In the genomic region with DNA sequence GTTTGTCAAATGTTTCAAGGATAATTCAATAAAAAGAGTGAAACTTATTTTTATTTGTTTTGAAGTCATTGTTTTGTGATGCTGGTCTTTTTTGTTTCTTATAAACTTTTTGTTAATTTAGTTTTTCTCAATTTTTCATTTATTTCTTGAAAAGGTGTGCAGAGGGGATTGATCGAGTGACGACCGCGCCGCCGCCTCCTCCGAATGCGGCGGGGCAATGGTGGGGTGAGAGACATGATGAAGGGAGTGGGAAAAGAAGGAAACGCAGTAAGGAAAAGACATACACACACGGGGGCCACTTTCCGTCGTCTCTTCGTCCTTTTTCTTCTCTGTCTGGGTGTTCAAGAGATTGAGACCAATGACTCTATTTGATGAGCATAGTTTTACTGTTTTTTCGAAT, we compare ENCODE assay signal across 2 worm cellular contexts.
A peak's percentile ranks its signal among the peaks of the same experiment; 100 is the strongest.
TF ChIP-seq lines count a peak whose summit lies in the region.

No protein-coding gene starts in this region.

TF ChIP-seq in whole organism, L4 larva, 104 proteins besides CTCF, POLR2A, EP300 and RAD21 (continued from another document):
- peak; percentile 48 for TF ChIP-seq mep-1 (tag; optimal IDR thresholded peaks at IDR 0.05; lab: Kevin White, UChicago)
- TF ChIP-seq lin-13 (GFP tag; optimal IDR thresholded peaks at IDR 0.05; lab: Kevin White, UChicago) = no peak
- TF ChIP-seq T20F7.1 (GFP tag; optimal IDR thresholded peaks at IDR 0.05; lab: Kevin White, UChicago) = no peak
- peak; percentile 1 for TF ChIP-seq rbr-2 (tag; optimal IDR thresholded peaks at IDR 0.05; lab: Kevin White, UChicago)
- peak in 1 of 2 experiments; percentile 57 for TF ChIP-seq unc-62 (GFP tag; optimal IDR thresholded peaks at IDR 0.05 in 1 of 2; lab: Kevin White, UChicago)
- no peak for TF ChIP-seq unc-62 (tag; optimal IDR thresholded peaks at IDR 0.05; lab: Kevin White, UChicago)
- TF ChIP-seq ceh-62 (tag; optimal IDR thresholded peaks at IDR 0.05; lab: Kevin White, UChicago) = no peak
- TF ChIP-seq F26F4.8 (GFP tag; conservative IDR thresholded peaks at IDR 0.05; lab: Robert Waterston, UW) = no peak
- no peak for TF ChIP-seq egl-27 (tag; optimal IDR thresholded peaks at IDR 0.05; lab: Kevin White, UChicago)
- no peak for TF ChIP-seq ces-1 (GFP tag; optimal IDR thresholded peaks at IDR 0.05; lab: Kevin White, UChicago)
- no peak for TF ChIP-seq attf-4 (tag; optimal IDR thresholded peaks at IDR 0.05; lab: Kevin White, UChicago)
TF ChIP-seq in whole organism, L4 larva: peak in this region for 13.

TF ChIP-seq in whole organism, late embryonic, 69 proteins besides CTCF, POLR2A, EP300 and RAD21 (continued from another document):
- no peak for TF ChIP-seq K02D7.2 (tag; optimal IDR thresholded peaks at IDR 0.05; lab: Kevin White, UChicago)
- TF ChIP-seq ceh-31 (tag; optimal IDR thresholded peaks at IDR 0.05; lab: Kevin White, UChicago) = peak; percentile 19
- TF ChIP-seq lin-11 (tag; optimal IDR thresholded peaks at IDR 0.05; lab: Kevin White, UChicago) = no peak
- TF ChIP-seq ceh-30 (tag; optimal IDR thresholded peaks at IDR 0.05; lab: Kevin White, UChicago) = no peak
- TF ChIP-seq unc-86 (tag; optimal IDR thresholded peaks at IDR 0.05; lab: Kevin White, UChicago) = no peak
- peak; percentile 18 for TF ChIP-seq ref-2 (tag; optimal IDR thresholded peaks at IDR 0.05; lab: Kevin White, UChicago)
- no peak for TF ChIP-seq pha-2 (tag; optimal IDR thresholded peaks at IDR 0.05; lab: Kevin White, UChicago)
- no peak for TF ChIP-seq T23F11.4 (GFP tag; optimal IDR thresholded peaks at IDR 0.05; lab: Kevin White, UChicago)
- TF ChIP-seq hlh-15 (tag; optimal IDR thresholded peaks at IDR 0.05; lab: Kevin White, UChicago) = no peak
- TF ChIP-seq unc-42 (tag; optimal IDR thresholded peaks at IDR 0.05; lab: Kevin White, UChicago) = peak; percentile 21
- no peak for TF ChIP-seq fkh-10 (GFP tag; optimal IDR thresholded peaks at IDR 0.05; lab: Kevin White, UChicago)
TF ChIP-seq in whole organism, late embryonic: peak in this region for 5.
